Fruit fly (Drosophila melanogaster): Measurements from ENCODE around the gene CG13671.

Gene CG13671

dm6 chr3L:8315141-8315816 is 15.4 kb downstream of the CG13671 start, which contains the start of gene Cpsf6:
Gene Cpsf6 (minus strand): TSS chr3L:8315502.
- no peak for TF ChIP-seq noc (tag; optimal IDR thresholded peaks at IDR 0.05)

dm6 chr3L:8318916-8319506 is 19.1 kb downstream of the CG13671 start, which contains the start of gene CG43059:
Gene CG43059 (minus strand): TSS chr3L:8318966.
- TF ChIP-seq noc (tag; optimal IDR thresholded peaks at IDR 0.05), result no peak

dm6 chr3L:8320105-8320813 is 20.4 kb downstream of the CG13671 start, which contains the start of gene CG13670:
Gene CG13670 (plus strand): TSS chr3L:8320763.
- TF ChIP-seq noc (tag; optimal IDR thresholded peaks at IDR 0.05), result no peak

dm6 chr3L:8323817-8324216 is 24.0 kb downstream of the CG13671 start:
- TF ChIP-seq noc (tag; optimal IDR thresholded peaks at IDR 0.05), result no peak

- no peak for TF ChIP-seq noc (tag; optimal IDR thresholded peaks at IDR 0.05)
Observed at dm6 chr3L:8325559-8325958, 25.7 kb downstream of the CG13671 start, which contains the start of gene CG34461. Gene CG34461 (plus strand): TSS chr3L:8325859.

- no peak for TF ChIP-seq noc (tag; optimal IDR thresholded peaks at IDR 0.05)
Observed at dm6 chr3L:8328283-8328682, 28.4 kb downstream of the CG13671 start, which contains the start of gene CG34462. Gene CG34462 (plus strand): TSS chr3L:8328583.

dm6 chr3L:8329005-8329404 is 29.1 kb downstream of the CG13671 start:
- TF ChIP-seq noc (tag; optimal IDR thresholded peaks at IDR 0.05), result no peak

dm6 chr3L:8331414-8331813 is 31.6 kb downstream of the CG13671 start:
- TF ChIP-seq noc (tag; optimal IDR thresholded peaks at IDR 0.05), result no peak

- TF ChIP-seq noc (tag; optimal IDR thresholded peaks at IDR 0.05), result no peak
Observed at dm6 chr3L:8333574-8333973, 33.7 kb downstream of the CG13671 start.

- no peak for TF ChIP-seq noc (tag; optimal IDR thresholded peaks at IDR 0.05)
Observed at dm6 chr3L:8334338-8334737, 34.5 kb downstream of the CG13671 start.

dm6 chr3L:8336372-8336771 is 36.5 kb downstream of the CG13671 start, which contains the start of gene Cpr66Cb:
Gene Cpr66Cb (plus strand): TSS chr3L:8336672.
- TF ChIP-seq noc (tag; optimal IDR thresholded peaks at IDR 0.05), result no peak

- no peak for TF ChIP-seq noc (tag; optimal IDR thresholded peaks at IDR 0.05)
Observed at dm6 chr3L:8338921-8339320, 39.1 kb downstream of the CG13671 start, which contains the start of gene Pex2. Gene Pex2 (plus strand): TSS chr3L:8339051.

- TF ChIP-seq noc (tag; optimal IDR thresholded peaks at IDR 0.05), result peak; percentile 18
Observed at dm6 chr3L:8340264-8341095, 40.6 kb downstream of the CG13671 start, which contains the start of the genes Prim1 and CG7083. Gene Prim1 (plus strand): TSS chr3L:8340314. Gene CG7083 (plus strand): TSS chr3L:8340785.

- no peak for TF ChIP-seq noc (tag; optimal IDR thresholded peaks at IDR 0.05)
Observed at dm6 chr3L:8345182-8345581, 45.3 kb downstream of the CG13671 start.
